Worm (Caenorhabditis elegans): Measurements from ENCODE around the gene C23F12.4.

ce11 chrX:9364501-9364900 is 22.6 kb upstream of the C23F12.4 start, which contains the start of gene pkc-2:
- TF ChIP-seq skn-1 (tag; optimal IDR thresholded peaks at IDR 0.05), result no peak
- TF ChIP-seq nhr-19 (GFP tag; conservative IDR thresholded peaks at IDR 0.05), result no peak
- no peak for TF ChIP-seq elt-2 (tag; optimal IDR thresholded peaks at IDR 0.05)
- TF ChIP-seq snpc-4 (tag; optimal IDR thresholded peaks at IDR 0.05), result no peak
- no peak for TF ChIP-seq nhr-11 (tag; optimal IDR thresholded peaks at IDR 0.05)
- no peak for TF ChIP-seq egl-13 (tag; optimal IDR thresholded peaks at IDR 0.05)
- no peak for TF ChIP-seq dpl-1 (GFP tag; optimal IDR thresholded peaks at IDR 0.05)
- TF ChIP-seq pqm-1 (tag; optimal IDR thresholded peaks at IDR 0.05), result no peak
- no peak for TF ChIP-seq nhr-12 (tag; optimal IDR thresholded peaks at IDR 0.05)
- no peak for TF ChIP-seq nhr-20 (tag; optimal IDR thresholded peaks at IDR 0.05)
- TF ChIP-seq ceh-82 (tag; optimal IDR thresholded peaks at IDR 0.05), result no peak
- TF ChIP-seq mdl-1 (tag; optimal IDR thresholded peaks at IDR 0.05), result no peak
- no peak for TF ChIP-seq nhr-28 (tag; optimal IDR thresholded peaks at IDR 0.05)
- TF ChIP-seq lin-39 (tag; optimal IDR thresholded peaks at IDR 0.05), result no peak

Data from whole organism, L1 larva.